Worm (Caenorhabditis elegans) whole organism, L1 larva: Measurements from ENCODE around the gene nhr-211.

Experiments used
- C16A3.4 ChIP-seq: fragments of 150-350 bp; optimal IDR thresholded peaks from 2 replicates; lab custom pipeline; 2014; ENCODE audit warnings: missing biosample characterization, missing genetic modification characterization
- F16B12.6 ChIP-seq: fragments of 150-350 bp; optimal IDR thresholded peaks from 2 replicates; lab custom pipeline; 2014; ENCODE audit warnings: missing biosample characterization, missing genetic modification characterization
- ama-1 ChIP-seq: fragments of 150-350 bp; optimal IDR thresholded peaks from 2 replicates; lab custom pipeline; 2014
- blmp-1 ChIP-seq: fragments of 150-350 bp; optimal IDR thresholded peaks from 2 replicates; lab custom pipeline; 2014; ENCODE audit warnings: missing biosample characterization, missing genetic modification characterization
- ceh-63 ChIP-seq: fragments of 200-800 bp; sonication (Bioruptor generic); optimal IDR thresholded peaks from 2 replicates; lab custom pipeline; 2018; ENCODE audit warnings: mild to moderate bottlenecking, missing genetic modification characterization, missing compliant biosample characterization
- ceh-82 ChIP-seq, 3 experiments: fragments of 150-350 bp in 1 of 3; sonication (generic microtip) in 2 of 3; optimal IDR thresholded peaks; 2 replicates each; lab custom pipeline; 2014 to 2017; ENCODE audit warnings: missing biosample characterization in 3 of 3, missing genetic modification characterization in 3 of 3
- ceh-88 ChIP-seq: fragments of 200-800 bp; sonication (Bioruptor generic); IDR thresholded peaks from 2 replicates; pipeline ENCODE4 v1.3.6; 2022; ENCODE audit warnings: missing genetic modification characterization, missing compliant biosample characterization
- ceh-90 ChIP-seq: sonication (generic microtip); optimal IDR thresholded peaks from 2 replicates; lab custom pipeline; 2016; ENCODE audit warnings: missing genetic modification characterization, missing compliant biosample characterization
- efl-1 ChIP-seq, 4 experiments: fragments of 150-350 bp; optimal IDR thresholded peaks in 3 of 4; peaks in 1 of 4; 1 replicate in 1 of 4; 2 replicates in 3 of 4; lab custom pipeline; 2014; ENCODE audit warnings: missing biosample characterization in 2 of 4, missing genetic modification characterization in 2 of 4, missing genetic modification reagents in 2 of 4
- efl-3 ChIP-seq: fragments of 200-800 bp; sonication (Bioruptor generic); optimal IDR thresholded peaks from 2 replicates; lab custom pipeline; 2018; ENCODE audit warnings: mild to moderate bottlenecking, missing genetic modification characterization, missing compliant biosample characterization
- egl-27 ChIP-seq, 2 experiments: fragments of 150-350 bp in 1 of 2; sonication (generic microtip); optimal IDR thresholded peaks; 3 replicates each; lab custom pipeline; 2017 to 2018; ENCODE audit warnings: missing biosample characterization in 2 of 2, missing genetic modification characterization in 2 of 2, missing genetic modification reagents in 2 of 2
- elt-2 ChIP-seq: sonication (generic microtip); optimal IDR thresholded peaks from 2 replicates; lab custom pipeline; 2016; ENCODE audit warnings: missing genetic modification characterization, mild to moderate bottlenecking, inconsistent platforms, missing compliant biosample characterization, missing genetic modification reagents
- elt-3 ChIP-seq, 6 experiments: fragments of 150-350 bp in 1 of 6; sonication (generic microtip); optimal IDR thresholded peaks; 2 replicates each; lab custom pipeline; 2017 to 2018; ENCODE audit warnings: missing biosample characterization in 6 of 6, missing genetic modification characterization in 6 of 6, inconsistent platforms in 1 of 6
- ets-5 ChIP-seq: fragments of 200-800 bp; sonication (Bioruptor generic); IDR thresholded peaks from 2 replicates; pipeline ENCODE4 v1.3.6; 2022; ENCODE audit warnings: missing genetic modification characterization, missing compliant biosample characterization
- fkh-10 ChIP-seq: sonication (generic microtip); optimal IDR thresholded peaks from 2 replicates; lab custom pipeline; 2017; ENCODE audit warnings: missing biosample characterization, missing genetic modification reagents, missing genetic modification characterization
- fkh-4 ChIP-seq: sonication (generic microtip); optimal IDR thresholded peaks from 2 replicates; lab custom pipeline; 2016; ENCODE audit warnings: missing compliant biosample characterization, missing genetic modification characterization, borderline replicate concordance
- fkh-8 ChIP-seq: sonication (generic microtip); optimal IDR thresholded peaks from 2 replicates; lab custom pipeline; 2016; ENCODE audit warnings: mild to moderate bottlenecking, missing genetic modification characterization, missing compliant biosample characterization
- fos-1 ChIP-seq: fragments of 150-350 bp; optimal IDR thresholded peaks from 2 replicates; lab custom pipeline; 2014; ENCODE audit warnings: missing biosample characterization, missing genetic modification characterization
- hlh-4 ChIP-seq: sonication (generic microtip); optimal IDR thresholded peaks from 2 replicates; lab custom pipeline; 2016; ENCODE audit warnings: mild to moderate bottlenecking, missing genetic modification characterization, missing compliant biosample characterization
- hpl-2 ChIP-seq: fragments of 150-350 bp; optimal IDR thresholded peaks from 2 replicates; lab custom pipeline; 2014; ENCODE audit warnings: missing biosample characterization, missing genetic modification reagents, missing genetic modification characterization
- irx-1 ChIP-seq: sonication (generic microtip); optimal IDR thresholded peaks from 2 replicates; lab custom pipeline; 2016; ENCODE audit warnings: missing genetic modification characterization, missing compliant biosample characterization
- isw-1 ChIP-seq: fragments of 200-800 bp; sonication (Bioruptor generic); IDR thresholded peaks from 2 replicates; pipeline ENCODE4 v1.3.6; 2022; ENCODE audit warnings: missing genetic modification characterization, missing compliant biosample characterization
- lin-35 ChIP-seq, 2 experiments: fragments of 150-350 bp; optimal IDR thresholded peaks; 2 replicates each; lab custom pipeline; 2014; ENCODE audit warnings: missing biosample characterization in 2 of 2, missing genetic modification characterization in 2 of 2, missing genetic modification reagents in 2 of 2
- lsy-2 ChIP-seq, 2 experiments: fragments of 150-350 bp; optimal IDR thresholded peaks; 2 replicates each; lab custom pipeline; 2014; ENCODE audit warnings: missing biosample characterization in 2 of 2, missing genetic modification characterization in 2 of 2
- mdl-1 ChIP-seq, 2 experiments: fragments of 150-350 bp; optimal IDR thresholded peaks; 2 replicates each; lab custom pipeline; 2014 to 2017; ENCODE audit warnings: missing biosample characterization in 2 of 2, missing genetic modification characterization in 2 of 2, inconsistent platforms in 1 of 2
- nhr-11 ChIP-seq: fragments of 150-350 bp; optimal IDR thresholded peaks from 2 replicates; lab custom pipeline; 2014; ENCODE audit warnings: missing biosample characterization, missing genetic modification characterization
- nhr-12 ChIP-seq: sonication (generic microtip); optimal IDR thresholded peaks from 2 replicates; lab custom pipeline; 2017; ENCODE audit warnings: missing biosample characterization, missing genetic modification characterization
- nhr-20 ChIP-seq: sonication (generic microtip); optimal IDR thresholded peaks from 2 replicates; lab custom pipeline; 2016; ENCODE audit warnings: mild to moderate bottlenecking, missing genetic modification characterization, missing compliant biosample characterization
- nhr-47 ChIP-seq: sonication (generic microtip); optimal IDR thresholded peaks from 2 replicates; lab custom pipeline; 2016; ENCODE audit warnings: mild to moderate bottlenecking, missing genetic modification characterization, moderate library complexity, missing compliant biosample characterization
- nhr-71 ChIP-seq: sonication (generic microtip); optimal IDR thresholded peaks from 2 replicates; lab custom pipeline; 2016; ENCODE audit warnings: mild to moderate bottlenecking, missing genetic modification characterization, moderate library complexity, missing compliant biosample characterization
- nhr-77 ChIP-seq: fragments of 150-350 bp; optimal IDR thresholded peaks from 2 replicates; lab custom pipeline; 2014; ENCODE audit warnings: missing biosample characterization, missing genetic modification characterization
- nhr-84 ChIP-seq: sonication (generic microtip); optimal IDR thresholded peaks from 2 replicates; lab custom pipeline; 2017; ENCODE audit warnings: missing biosample characterization, missing genetic modification characterization
- nhr-85 ChIP-seq: sonication (generic microtip); peaks from one replicate; lab custom pipeline; 2016; ENCODE audit warnings: missing genetic modification characterization, inconsistent platforms, missing compliant biosample characterization
- nhr-90 ChIP-seq: sonication (generic microtip); optimal IDR thresholded peaks from 2 replicates; lab custom pipeline; 2016; ENCODE audit warnings: mild to moderate bottlenecking, missing genetic modification characterization, missing compliant biosample characterization; ENCODE audit not compliant: poor library complexity
- pqm-1 ChIP-seq: sonication (generic microtip); optimal IDR thresholded peaks from 3 replicates; lab custom pipeline; 2017; ENCODE audit warnings: missing biosample characterization, missing genetic modification characterization
- snpc-4 ChIP-seq: fragments of 150-350 bp; optimal IDR thresholded peaks from 2 replicates; lab custom pipeline; 2014; ENCODE audit warnings: missing biosample characterization, missing genetic modification characterization
- snu-23 ChIP-seq: sonication (generic microtip); optimal IDR thresholded peaks from 2 replicates; lab custom pipeline; 2016; ENCODE audit warnings: missing genetic modification characterization, missing compliant biosample characterization
- sox-4 ChIP-seq: sonication (generic microtip); optimal IDR thresholded peaks from 2 replicates; lab custom pipeline; 2016; ENCODE audit warnings: missing genetic modification characterization, missing compliant biosample characterization
- swsn-7 ChIP-seq: sonication (generic microtip); optimal IDR thresholded peaks from 2 replicates; lab custom pipeline; 2016; ENCODE audit warnings: missing genetic modification characterization, missing compliant biosample characterization
- tbx-2 ChIP-seq: sonication (generic microtip); optimal IDR thresholded peaks from 2 replicates; lab custom pipeline; 2016; ENCODE audit warnings: missing genetic modification characterization, missing compliant biosample characterization
- tlp-1 ChIP-seq: fragments of 150-350 bp; optimal IDR thresholded peaks from 2 replicates; lab custom pipeline; 2014; ENCODE audit warnings: missing biosample characterization, missing genetic modification characterization
- unc-30 ChIP-seq: sonication (generic microtip); optimal IDR thresholded peaks from 2 replicates; lab custom pipeline; 2017; ENCODE audit warnings: missing biosample characterization, missing genetic modification characterization
- vab-15 ChIP-seq: sonication (generic microtip); optimal IDR thresholded peaks from 2 replicates; lab custom pipeline; 2017; ENCODE audit warnings: missing genotype, mild to moderate bottlenecking, missing genetic modification characterization, missing compliant biosample characterization
- xbp-1 ChIP-seq: sonication (generic microtip); optimal IDR thresholded peaks from 2 replicates; lab custom pipeline; 2016; ENCODE audit warnings: missing genetic modification characterization, missing compliant biosample characterization

nhr-211 gene

ce11 chrV:487980-488379 is 1.2 kb downstream of the nhr-211 start:
- no peak for TF ChIP-seq isw-1 (GFP tag; lab: Robert Waterston, UW)
- no peak for TF ChIP-seq vab-15 (tag; lab: Kevin White, UChicago)
- TF ChIP-seq snu-23 (GFP tag; lab: Kevin White, UChicago), result no peak

- TF ChIP-seq pqm-1 (tag; lab: Kevin White, UChicago), result no peak
- TF ChIP-seq nhr-84, result no peak
- TF ChIP-seq ama-1, result no peak
- no peak for TF ChIP-seq nhr-12
- no peak for TF ChIP-seq lsy-2 (tag; optimal IDR thresholded peaks at IDR 0.05; lab: Kevin White, UChicago)
- no peak for TF ChIP-seq hlh-4 (tag; lab: Kevin White, UChicago)
- TF ChIP-seq ceh-90 (tag; lab: Kevin White, UChicago), result no peak
- TF ChIP-seq fkh-8, result no peak
- no peak for TF ChIP-seq ceh-82 (tag; optimal IDR thresholded peaks at IDR 0.05; lab: Kevin White, UChicago)
- TF ChIP-seq vab-15 (tag; lab: Kevin White, UChicago), result no peak
- TF ChIP-seq unc-30 (tag; lab: Kevin White, UChicago), result no peak
- TF ChIP-seq nhr-85 (tag; lab: Kevin White, UChicago), result no peak
- no peak for TF ChIP-seq hpl-2 (GFP tag; lab: Kevin White, UChicago)
- TF ChIP-seq ceh-63 (GFP tag; lab: Kevin White, UChicago), result no peak
- TF ChIP-seq F16B12.6 (tag; lab: Kevin White, UChicago), result no peak
- no peak for TF ChIP-seq ceh-88
- TF ChIP-seq isw-1 (GFP tag; lab: Robert Waterston, UW), result no peak
- no peak for TF ChIP-seq irx-1 (tag; lab: Kevin White, UChicago)
- TF ChIP-seq sox-4 (tag; lab: Kevin White, UChicago), result no peak
- no peak for TF ChIP-seq fkh-4
These were observed 2.5 kb downstream of the nhr-211 start, which contains the start of gene nhr-106 for ce11 chrV:489320-489719. Gene nhr-106 (plus strand): TSS chrV:489620.

ce11 chrV:491432-491831 is 4.6 kb downstream of the nhr-211 start, which contains the start of gene str-196:
Gene str-196 (plus strand): TSS chrV:491732.
- TF ChIP-seq hlh-4 (tag; lab: Kevin White, UChicago), result no peak
- TF ChIP-seq fos-1 (tag; lab: Kevin White, UChicago), result no peak
- TF ChIP-seq nhr-84, result no peak
- TF ChIP-seq C16A3.4 (tag; lab: Kevin White, UChicago), result no peak
- no peak for TF ChIP-seq swsn-7 (tag; lab: Kevin White, UChicago)
- TF ChIP-seq snu-23 (GFP tag; lab: Kevin White, UChicago), result no peak
- no peak for TF ChIP-seq ama-1
- TF ChIP-seq efl-3 (GFP tag; lab: Kevin White, UChicago), result no peak
- no peak for TF ChIP-seq isw-1 (GFP tag; lab: Robert Waterston, UW)
- TF ChIP-seq nhr-71 (tag; lab: Kevin White, UChicago), result no peak
- no peak for TF ChIP-seq xbp-1 (tag; lab: Kevin White, UChicago)
- no peak for TF ChIP-seq nhr-47 (tag; lab: Kevin White, UChicago)
- no peak for TF ChIP-seq snpc-4 (tag; lab: Kevin White, UChicago)
- no peak for TF ChIP-seq tlp-1 (tag; lab: Kevin White, UChicago)
- TF ChIP-seq fkh-4, result no peak
- TF ChIP-seq fkh-10 (GFP tag; lab: Kevin White, UChicago), result no peak
- TF ChIP-seq ceh-90 (tag; lab: Kevin White, UChicago), result no peak

ce11 chrV:494284-494683 is 7.5 kb downstream of the nhr-211 start, which contains the start of gene nhr-131:
Gene nhr-131 (plus strand): TSS chrV:494370.
- no peak for TF ChIP-seq nhr-84
- TF ChIP-seq efl-1 (optimal IDR thresholded peaks at IDR 0.05; lab: Kevin White, UChicago), result no peak
- peak in 1 of 2 experiments; percentile 61 for TF ChIP-seq efl-1 (GFP tag; optimal IDR thresholded peaks at IDR 0.05 in 1 of 2; lab: Kevin White, UChicago)
- peak in 2 of 6 experiments; percentile 27 to 55 for TF ChIP-seq elt-3 (tag; optimal IDR thresholded peaks at IDR 0.05; lab: Kevin White, UChicago)
- TF ChIP-seq egl-27 (tag; optimal IDR thresholded peaks at IDR 0.05; lab: Kevin White, UChicago), result no peak
- TF ChIP-seq ets-5 (GFP tag; lab: Robert Waterston, UW), result no peak
- peak; percentile 38 for TF ChIP-seq snu-23 (GFP tag; lab: Kevin White, UChicago)
- no peak for TF ChIP-seq fos-1 (tag; lab: Kevin White, UChicago)
- peak; percentile 58 for TF ChIP-seq nhr-20 (tag; lab: Kevin White, UChicago)
- peak; percentile 34 for TF ChIP-seq elt-2
- peak; percentile 51 for TF ChIP-seq blmp-1 (tag; lab: Kevin White, UChicago)
- TF ChIP-seq lin-35 (GFP tag; optimal IDR thresholded peaks at IDR 0.05; lab: Kevin White, UChicago), result peak in 1 of 2 experiments; percentile 60
- peak; percentile 6 for TF ChIP-seq tbx-2 (tag; lab: Kevin White, UChicago)
- peak; percentile 29 for TF ChIP-seq nhr-71 (tag; lab: Kevin White, UChicago)
- TF ChIP-seq mdl-1 (tag; optimal IDR thresholded peaks at IDR 0.05; lab: Kevin White, UChicago), result peak in 1 of 2 experiments; percentile 30
- peak; percentile 45 for TF ChIP-seq nhr-90
- peak; percentile 5 for TF ChIP-seq nhr-77 (tag; lab: Kevin White, UChicago)
- TF ChIP-seq ceh-88, result no peak
- peak; percentile 18 for TF ChIP-seq nhr-85 (tag; lab: Kevin White, UChicago)
- no peak for TF ChIP-seq nhr-11 (tag; lab: Kevin White, UChicago)
